Worm (Caenorhabditis elegans) whole organism, L3 larva: ENCODE data around the gene C27H6.8.

Source experiments
- elt-1 ChIP-seq: fragments of 150-350 bp; optimal IDR thresholded peaks from 2 replicates; lab custom pipeline; 2014; ENCODE audit warnings: missing biosample characterization, missing genetic modification characterization
- fos-1 ChIP-seq: fragments of 150-350 bp; optimal IDR thresholded peaks from 2 replicates; lab custom pipeline; 2014; ENCODE audit warnings: missing biosample characterization, missing genetic modification characterization
- nhr-23 ChIP-seq: fragments of 150-350 bp; optimal IDR thresholded peaks from 2 replicates; lab custom pipeline; 2014; ENCODE audit warnings: missing biosample characterization, missing genetic modification reagents, missing genetic modification characterization
- sea-2 ChIP-seq: fragments of 150-350 bp; sonication (generic microtip); optimal IDR thresholded peaks from 4 replicates; lab custom pipeline; 2014; ENCODE audit warnings: missing biosample characterization, missing genetic modification reagents, missing genetic modification characterization

- TF ChIP-seq sea-2 (GFP tag; lab: Kevin White, UChicago) (no peak), fos-1 (tag; lab: Kevin White, UChicago) (no peak), elt-1 (tag; lab: Kevin White, UChicago) (no peak), nhr-23 (no peak)
These were observed 19.9 kb upstream of the C27H6.8 start for ce11 chrV:10007484-10007883.
